Fruit fly (Drosophila melanogaster): Measurements from ENCODE around the gene CG7840.

CG7840 gene

dm6 chr2L:8290653-8291233 lies 14.6 kb upstream of the CG7840 start (continued):
- TF ChIP-seq Optix (GFP tag; IDR thresholded peaks at IDR 0.05) (peak; percentile 26; the same call in 1 of the 3 replicates), CG8388 (GFP tag; optimal IDR thresholded peaks at IDR 0.05) (no peak), amos (GFP tag; IDR thresholded peaks at IDR 0.05; ENCODE audit: partially characterized antibody) (peak; percentile 49; the same call in 1 of the 2 replicates), CG17186 (GFP tag; optimal IDR thresholded peaks at IDR 0.05) (no peak), Ptx1 (GFP tag; IDR thresholded peaks at IDR 0.05) (peak; percentile 31; the same call in 1 of the 2 replicates), Sox100B (GFP tag; optimal IDR thresholded peaks at IDR 0.05) (no peak), dmrt11E (tag; optimal IDR thresholded peaks at IDR 0.05) (peak; percentile 39), Xbp1 (GFP tag; optimal IDR thresholded peaks at IDR 0.05) (peak; percentile 15), CG18599 (GFP tag; optimal IDR thresholded peaks at IDR 0.05) (no peak), pita (GFP tag; optimal IDR thresholded peaks at IDR 0.05) (no peak), CG42726 (GFP tag; IDR thresholded peaks at IDR 0.05; ENCODE audit: partially characterized antibody) (no peak; the same call in 1 of the 2 replicates), pan (optimal IDR thresholded peaks at IDR 0.05) (no peak), pan (GFP tag; optimal IDR thresholded peaks at IDR 0.05 in 1 of 2, IDR thresholded peaks at IDR 0.05 in 1 of 2) (peak in 1 of 2 experiments; percentile 25), Med (GFP tag) (peak; percentile 77), CG18011 (GFP tag; optimal IDR thresholded peaks at IDR 0.05) (no peak), danr (GFP tag; IDR thresholded peaks at IDR 0.05) (no peak), CG1832 (GFP tag; optimal IDR thresholded peaks at IDR 0.05) (no peak), CG12236 (GFP tag; optimal IDR thresholded peaks at IDR 0.05) (no peak), klu (GFP tag; IDR thresholded peaks at IDR 0.05) (no peak), zfh2 (GFP tag; optimal IDR thresholded peaks at IDR 0.05) (no peak), luna (GFP tag; optimal IDR thresholded peaks at IDR 0.05) (no peak), stwl (tag; optimal IDR thresholded peaks at IDR 0.05) (no peak), CG8359 (GFP tag; optimal IDR thresholded peaks at IDR 0.05; ENCODE audit: borderline replicate concordance) (no peak), bcd (GFP tag; optimal IDR thresholded peaks at IDR 0.05) (no peak), CG13123 (GFP tag; optimal IDR thresholded peaks at IDR 0.05) (no peak), ranshi (GFP tag; IDR thresholded peaks at IDR 0.05) (0 out of 2 replicates have a peak, but pooled peaks have one; percentile 28), CG31388 (GFP tag; optimal IDR thresholded peaks at IDR 0.05) (no peak), fd64A (GFP tag; optimal IDR thresholded peaks at IDR 0.05) (no peak), Dp (GFP tag; optimal IDR thresholded peaks at IDR 0.05) (no peak), CG7839 (tag; optimal IDR thresholded peaks at IDR 0.05) (peak; percentile 43), Spps (tag; optimal IDR thresholded peaks at IDR 0.05) (no peak), gem (tag; optimal IDR thresholded peaks at IDR 0.05) (peak; percentile 27), zfh1 (GFP tag; IDR thresholded peaks at IDR 0.05) (0 out of 3 replicates have a peak, but pooled peaks have one; percentile 22), ara (GFP tag; IDR thresholded peaks at IDR 0.05) (peak; percentile 23; the same call in 1 of the 2 replicates), CG10979 (tag; optimal IDR thresholded peaks at IDR 0.05) (peak; percentile 39), CG7556 (GFP tag; optimal IDR thresholded peaks at IDR 0.05) (no peak), lola (GFP tag; optimal IDR thresholded peaks at IDR 0.05) (peak in 1 of 3 experiments; percentile 12), Ets65A (GFP tag) (peak; percentile 88), slbo (GFP tag; IDR thresholded peaks at IDR 0.05) (peak; percentile 28; the same call in 1 of the 2 replicates), rib (GFP tag; IDR thresholded peaks at IDR 0.05) (no peak), CG6689 (GFP tag; IDR thresholded peaks at IDR 0.05) (peak; percentile 41; the same call in 1 of the 2 replicates), bowl (GFP tag; IDR thresholded peaks at IDR 0.05) (no peak), E2f2 (GFP tag; IDR thresholded peaks at IDR 0.05) (no peak), CG17829 (tag; optimal IDR thresholded peaks at IDR 0.05) (peak; percentile 7), crc (GFP tag; optimal IDR thresholded peaks at IDR 0.05) (no peak), CG7357 (GFP tag; IDR thresholded peaks at IDR 0.05) (0 out of 3 replicates have a peak, but pooled peaks have one; percentile 23), CG2678 (tag; optimal IDR thresholded peaks at IDR 0.05) (peak; percentile 36), org-1 (GFP tag; optimal IDR thresholded peaks at IDR 0.05) (no peak), jing (GFP tag; optimal IDR thresholded peaks at IDR 0.05) (no peak), CG32767 (GFP tag; IDR thresholded peaks at IDR 0.05) (no peak)

All from whole organism, embryonic.